Worm (Caenorhabditis elegans) whole organism, L4 larva: ENCODE measurements around the gene F09E10.6.

Experiments
- F44E2.7 ChIP-seq: fragments of 200-800 bp; sonication (Bioruptor generic); IDR thresholded peaks from 2 replicates; pipeline ENCODE4 v2.1.2; 2022; ENCODE audit warnings: missing genetic modification characterization, missing compliant biosample characterization
- R02D3.7 ChIP-seq: fragments of 150-350 bp; sonication (generic microtip); optimal IDR thresholded peaks from 3 replicates; lab custom pipeline; 2014; ENCODE audit warnings: missing biosample characterization, missing genetic modification characterization
- T20F7.1 ChIP-seq: fragments of 200-800 bp; sonication (Bioruptor generic); optimal IDR thresholded peaks from 2 replicates; lab custom pipeline; 2018; ENCODE audit warnings: mild to moderate bottlenecking, missing genetic modification characterization, missing compliant biosample characterization
- T26A8.4 ChIP-seq: fragments of 200-800 bp; sonication (Bioruptor generic); IDR thresholded peaks from 2 replicates; pipeline ENCODE4 v1.3.6; 2022; ENCODE audit warnings: missing genetic modification characterization, missing compliant biosample characterization
- Y105C5A.15 ChIP-seq: fragments of 200-800 bp; sonication (Bioruptor generic); IDR thresholded peaks from 2 replicates; pipeline ENCODE4 v1.3.6; 2022; ENCODE audit warnings: missing genetic modification characterization, missing compliant biosample characterization
- Y48G9A.11 ChIP-seq: fragments of 200-800 bp; sonication (Bioruptor generic); IDR thresholded peaks from 2 replicates; pipeline ENCODE4 v1.3.6; 2022; ENCODE audit warnings: missing genetic modification reagents, missing genetic modification characterization, missing compliant biosample characterization
- Y5F2A.4 ChIP-seq: fragments of 200-800 bp; sonication (Bioruptor generic); optimal IDR thresholded peaks from 2 replicates; lab custom pipeline; 2018; ENCODE audit warnings: mild to moderate bottlenecking, missing genetic modification characterization, missing compliant biosample characterization
- ZK546.5 ChIP-seq, 2 experiments: sonication (generic microtip); optimal IDR thresholded peaks; 2 replicates each; lab custom pipeline; 2017; ENCODE audit warnings: missing biosample characterization in 2 of 2, missing genetic modification characterization in 2 of 2
- aly-2 ChIP-seq: sonication (generic microtip); optimal IDR thresholded peaks from 2 replicates; lab custom pipeline; 2018; ENCODE audit warnings: missing biosample characterization, missing genetic modification characterization
- ama-1 ChIP-seq: fragments of 150-350 bp; optimal IDR thresholded peaks from 2 replicates; lab custom pipeline; 2014; ENCODE audit warnings: inconsistent platforms, mixed read lengths
- attf-4 ChIP-seq: sonication (generic microtip); optimal IDR thresholded peaks from 3 replicates; lab custom pipeline; 2017; ENCODE audit warnings: missing biosample characterization, missing genetic modification characterization
- ceh-32 ChIP-seq: sonication (generic microtip); optimal IDR thresholded peaks from 2 replicates; lab custom pipeline; 2016; ENCODE audit warnings: mild to moderate bottlenecking, missing genetic modification characterization, missing compliant biosample characterization; ENCODE audit not compliant: poor library complexity
- daf-12 ChIP-seq: fragments of 150-350 bp; optimal IDR thresholded peaks from 2 replicates; lab custom pipeline; 2014; ENCODE audit warnings: missing biosample characterization, missing genetic modification reagents, missing genetic modification characterization
- daf-8 ChIP-seq: fragments of 200-800 bp; sonication (Bioruptor generic); IDR thresholded peaks from 2 replicates; pipeline ENCODE4 v1.3.6; 2022; ENCODE audit warnings: missing genetic modification characterization, missing compliant biosample characterization
- dmd-8 ChIP-seq: fragments of 200-800 bp; sonication (Bioruptor generic); IDR thresholded peaks from 2 replicates; pipeline ENCODE4 v1.3.6; 2022; ENCODE audit warnings: missing genetic modification characterization, missing compliant biosample characterization
- dmd-9 ChIP-seq: fragments of 200-800 bp; sonication (Bioruptor generic); IDR thresholded peaks from 2 replicates; pipeline ENCODE4 v1.3.6; 2022; ENCODE audit warnings: missing genetic modification reagents, missing genetic modification characterization, missing compliant biosample characterization
- dpl-1 ChIP-seq: fragments of 150-350 bp; optimal IDR thresholded peaks from 2 replicates; lab custom pipeline; 2014; ENCODE audit warnings: missing biosample characterization, missing genetic modification reagents, missing genetic modification characterization
- egl-27 ChIP-seq: sonication (generic microtip); optimal IDR thresholded peaks from 3 replicates; lab custom pipeline; 2017; ENCODE audit warnings: missing biosample characterization, missing genetic modification reagents, missing genetic modification characterization
- fkh-10 ChIP-seq: fragments of 150-350 bp; optimal IDR thresholded peaks from 2 replicates; lab custom pipeline; 2014; ENCODE audit warnings: missing biosample characterization, missing genetic modification reagents, missing genetic modification characterization
- gei-8 ChIP-seq: fragments of 200-800 bp; sonication (Bioruptor generic); optimal IDR thresholded peaks from 2 replicates; lab custom pipeline; 2018; ENCODE audit warnings: mild to moderate bottlenecking, missing genetic modification characterization, missing compliant biosample characterization
- hlh-30 ChIP-seq: sonication (generic microtip); optimal IDR thresholded peaks from 2 replicates; lab custom pipeline; 2017; ENCODE audit warnings: antibody characterized with exemption, mild to moderate bottlenecking, missing genetic modification characterization, missing compliant biosample characterization; ENCODE audit not compliant: insufficient read depth
- hmg-1.1 ChIP-seq: fragments of 200-800 bp; sonication (Bioruptor generic); IDR thresholded peaks from 2 replicates; pipeline ENCODE4 v1.3.6; 2022; ENCODE audit warnings: missing genetic modification reagents, missing genetic modification characterization, missing compliant biosample characterization
- jun-1 ChIP-seq: fragments of 150-350 bp; optimal IDR thresholded peaks from 2 replicates; lab custom pipeline; 2014; ENCODE audit warnings: missing biosample characterization, missing genetic modification reagents, missing genetic modification characterization
- lin-13 ChIP-seq: fragments of 150-350 bp; optimal IDR thresholded peaks from 2 replicates; lab custom pipeline; 2014; ENCODE audit warnings: missing biosample characterization, missing genetic modification reagents, missing genetic modification characterization
- lin-38 ChIP-seq: fragments of 200-800 bp; sonication (Bioruptor generic); IDR thresholded peaks from 2 replicates; pipeline ENCODE4 v1.3.6; 2022; ENCODE audit warnings: missing genetic modification reagents, missing genetic modification characterization, missing compliant biosample characterization
- lin-39 ChIP-seq: fragments of 150-350 bp; optimal IDR thresholded peaks from 2 replicates; lab custom pipeline; 2014; ENCODE audit warnings: missing biosample characterization, missing genetic modification reagents, missing genetic modification characterization
- lir-3 ChIP-seq: sonication (generic microtip); optimal IDR thresholded peaks from 2 replicates; lab custom pipeline; 2016; ENCODE audit warnings: mild to moderate bottlenecking, missing genetic modification characterization, missing compliant biosample characterization
- mdl-1 ChIP-seq, 2 experiments: fragments of 150-350 bp in 1 of 2; sonication (generic microtip) in 1 of 2; optimal IDR thresholded peaks; 2 replicates each; lab custom pipeline; 2014 to 2017; ENCODE audit warnings: missing biosample characterization in 2 of 2, missing genetic modification characterization in 2 of 2
- mes-2 ChIP-seq: sonication (generic microtip); optimal IDR thresholded peaks from 2 replicates; lab custom pipeline; 2016; ENCODE audit warnings: missing genotype, mild to moderate bottlenecking, missing genetic modification characterization, missing compliant biosample characterization; ENCODE audit not compliant: poor library complexity, severe bottlenecking
- mxl-2 ChIP-seq: fragments of 200-800 bp; sonication (Bioruptor generic); conservative IDR thresholded peaks from 2 replicates; pipeline ENCODE4 v1.3.6; 2022; ENCODE audit warnings: missing genetic modification reagents, missing genetic modification characterization, missing compliant biosample characterization
- mxl-3 ChIP-seq: fragments of 200-800 bp; sonication (Bioruptor generic); optimal IDR thresholded peaks from 2 replicates; lab custom pipeline; 2018; ENCODE audit warnings: mild to moderate bottlenecking, missing genetic modification characterization, missing compliant biosample characterization
- nhr-11 ChIP-seq: fragments of 150-350 bp; optimal IDR thresholded peaks from 2 replicates; lab custom pipeline; 2014; ENCODE audit warnings: missing biosample characterization, missing genetic modification characterization
- nhr-28 ChIP-seq: fragments of 150-350 bp; optimal IDR thresholded peaks from 2 replicates; lab custom pipeline; 2014; ENCODE audit warnings: missing biosample characterization, missing genetic modification characterization
- nhr-41 ChIP-seq: fragments of 200-800 bp; sonication (Bioruptor generic); IDR thresholded peaks from 2 replicates; pipeline ENCODE4 v1.3.6; 2022; ENCODE audit warnings: missing genetic modification reagents, missing genetic modification characterization, missing compliant biosample characterization
- pha-4 ChIP-seq, 2 experiments: fragments of 150-350 bp in 1 of 2; fragments of 200-800 bp in 1 of 2; sonication (Bioruptor generic) in 1 of 2; IDR thresholded peaks in 1 of 2; optimal IDR thresholded peaks in 1 of 2; 2 replicates each; pipeline versions ENCODE4 v1.3.6 to Lab custom; 2014 to 2022; ENCODE audit warnings: missing genetic modification characterization in 2 of 2, missing genetic modification reagents in 2 of 2, missing biosample characterization in 1 of 2, missing compliant biosample characterization in 1 of 2
- pqm-1 ChIP-seq: sonication (generic microtip); optimal IDR thresholded peaks from 2 replicates; lab custom pipeline; 2017; ENCODE audit warnings: missing biosample characterization, missing genetic modification characterization
- rbr-2 ChIP-seq: sonication (generic microtip); optimal IDR thresholded peaks from 2 replicates; lab custom pipeline; 2016; ENCODE audit warnings: missing genotype, missing genetic modification characterization, missing compliant biosample characterization
- saeg-2 ChIP-seq: fragments of 200-800 bp; sonication (Bioruptor generic); IDR thresholded peaks from 2 replicates; pipeline ENCODE4 v1.3.6; 2022; ENCODE audit warnings: missing genetic modification reagents, missing genetic modification characterization, missing compliant biosample characterization
- sdz-12 ChIP-seq: fragments of 200-800 bp; sonication (Bioruptor generic); optimal IDR thresholded peaks from 2 replicates; lab custom pipeline; 2018; ENCODE audit warnings: mild to moderate bottlenecking, missing genetic modification characterization, missing compliant biosample characterization
- skn-1 ChIP-seq: fragments of 150-350 bp; optimal IDR thresholded peaks from 2 replicates; lab custom pipeline; 2014; ENCODE audit warnings: missing biosample characterization, missing genetic modification characterization
- snpc-1.2 ChIP-seq: fragments of 200-800 bp; sonication (Bioruptor generic); IDR thresholded peaks from 2 replicates; pipeline ENCODE4 v1.3.6; 2022; ENCODE audit warnings: missing genetic modification reagents, missing genetic modification characterization, missing compliant biosample characterization
- snpc-4 ChIP-seq: fragments of 150-350 bp; optimal IDR thresholded peaks from 2 replicates; lab custom pipeline; 2014; ENCODE audit warnings: missing biosample characterization, missing genetic modification characterization
- spr-3 ChIP-seq: fragments of 200-800 bp; sonication (Bioruptor generic); optimal IDR thresholded peaks from 2 replicates; lab custom pipeline; 2018; ENCODE audit warnings: mild to moderate bottlenecking, missing genetic modification characterization, missing compliant biosample characterization
- tra-1 ChIP-seq: fragments of 200-800 bp; sonication (Bioruptor generic); IDR thresholded peaks from 2 replicates; pipeline ENCODE4 v1.3.6; 2022; ENCODE audit warnings: missing genetic modification reagents, missing genetic modification characterization, missing compliant biosample characterization
- unc-62 ChIP-seq, 3 experiments: fragments of 150-350 bp in 1 of 3; sonication (generic microtip); optimal IDR thresholded peaks in 2 of 3; peaks in 1 of 3; 1 replicate in 1 of 3; 2 replicates in 2 of 3; lab custom pipeline; 2014 to 2017; ENCODE audit warnings: missing biosample characterization in 3 of 3, missing genetic modification characterization in 3 of 3, missing genetic modification reagents in 3 of 3, missing genotype in 1 of 3
- vab-7 ChIP-seq: fragments of 200-800 bp; sonication (Bioruptor generic); IDR thresholded peaks from 2 replicates; pipeline ENCODE4 v1.3.6; 2022; ENCODE audit warnings: missing genetic modification reagents, missing genetic modification characterization, missing compliant biosample characterization
- zag-1 ChIP-seq: fragments of 150-350 bp; optimal IDR thresholded peaks from 2 replicates; lab custom pipeline; 2014; ENCODE audit warnings: missing biosample characterization, missing genetic modification characterization
- zfp-3 ChIP-seq: fragments of 200-800 bp; sonication (Bioruptor generic); conservative IDR thresholded peaks from 2 replicates; pipeline ENCODE4 v1.3.6; 2022; ENCODE audit warnings: missing genetic modification reagents, missing genetic modification characterization, missing compliant biosample characterization
- zip-11 ChIP-seq: fragments of 200-800 bp; sonication (Bioruptor generic); IDR thresholded peaks from 2 replicates; pipeline ENCODE4 v1.3.6; 2022; ENCODE audit warnings: missing genetic modification characterization, missing compliant biosample characterization
- zip-2 ChIP-seq: fragments of 150-350 bp; optimal IDR thresholded peaks from 2 replicates; lab custom pipeline; 2014; ENCODE audit warnings: missing biosample characterization, missing genetic modification characterization
- ztf-7 ChIP-seq: fragments of 150-350 bp; optimal IDR thresholded peaks from 2 replicates; lab custom pipeline; 2014; ENCODE audit warnings: missing biosample characterization, missing genetic modification characterization

Gene F09E10.6

DNA sequence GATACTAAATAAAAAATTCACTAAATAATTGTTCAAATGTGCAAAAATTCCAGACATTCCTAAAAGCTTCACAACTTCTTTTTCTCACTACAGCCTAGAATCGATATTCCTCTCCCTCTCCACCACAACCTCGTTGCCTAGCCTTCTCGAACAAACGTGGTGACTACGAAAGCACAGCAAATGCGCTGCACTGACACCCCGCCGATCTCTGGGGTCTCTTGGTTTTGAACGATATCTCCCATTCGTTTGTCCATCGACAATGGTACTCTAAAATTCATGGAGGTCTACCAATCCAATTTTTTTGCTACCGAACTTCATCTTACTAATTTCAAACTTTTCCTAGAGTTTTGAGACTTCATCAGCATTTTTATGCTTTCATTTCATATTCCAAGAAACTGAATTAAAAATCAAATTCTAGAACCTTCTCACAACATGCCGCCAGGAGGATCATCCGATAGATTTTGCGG, 47.1 kb downstream of the F09E10.6 start, which contains the start of gene W05H7.1 (continued):
- no peak for TF ChIP-seq Y5F2A.4 (GFP tag; lab: Kevin White, UChicago)
- no peak for TF ChIP-seq lin-39 (tag; lab: Kevin White, UChicago)
- no peak for TF ChIP-seq pqm-1 (tag; lab: Kevin White, UChicago)
- peak; percentile 38 for TF ChIP-seq lin-38
- TF ChIP-seq gei-8 (GFP tag; lab: Kevin White, UChicago), result no peak
- TF ChIP-seq Y48G9A.11 (GFP tag; lab: Robert Waterston, UW), result no peak
- TF ChIP-seq nhr-41, result no peak
- TF ChIP-seq aly-2 (tag; lab: Kevin White, UChicago), result no peak
- no peak for TF ChIP-seq daf-12
- no peak for TF ChIP-seq lir-3 (tag; lab: Kevin White, UChicago)
- no peak for TF ChIP-seq zag-1 (tag; lab: Kevin White, UChicago)
- no peak for TF ChIP-seq jun-1
- TF ChIP-seq fkh-10 (GFP tag; lab: Kevin White, UChicago), result peak; percentile 4
- TF ChIP-seq sdz-12 (GFP tag; lab: Kevin White, UChicago), result no peak
- no peak for TF ChIP-seq vab-7 (GFP tag; lab: Robert Waterston, UW)
- TF ChIP-seq zip-11, result no peak
- TF ChIP-seq hlh-30 (tag; lab: Kevin White, UChicago), result peak; percentile 57
- TF ChIP-seq mxl-2 (GFP tag; lab: Robert Waterston, UW), result no peak
- no peak for TF ChIP-seq snpc-4 (tag; lab: Kevin White, UChicago)
- no peak for TF ChIP-seq T20F7.1 (GFP tag; lab: Kevin White, UChicago)
- TF ChIP-seq zip-2, result no peak
- peak in 1 of 2 experiments; percentile 18 for TF ChIP-seq mdl-1 (tag; optimal IDR thresholded peaks at IDR 0.05; lab: Kevin White, UChicago)
- TF ChIP-seq nhr-11 (tag; lab: Kevin White, UChicago), result peak; percentile 22
- TF ChIP-seq snpc-1.2 (GFP tag; lab: Robert Waterston, UW), result no peak
- TF ChIP-seq ZK546.5 (tag; optimal IDR thresholded peaks at IDR 0.05; lab: Kevin White, UChicago), result no peak
- peak; percentile 55 for TF ChIP-seq mes-2 (tag; lab: Kevin White, UChicago)
- TF ChIP-seq saeg-2 (GFP tag; lab: Robert Waterston, UW), result no peak
- no peak for TF ChIP-seq rbr-2 (tag; lab: Kevin White, UChicago)
- peak; percentile 41 for TF ChIP-seq nhr-28 (tag; lab: Kevin White, UChicago)
- no peak for TF ChIP-seq ceh-32
- peak in 1 of 2 experiments; percentile 98 for TF ChIP-seq unc-62 (GFP tag; optimal IDR thresholded peaks at IDR 0.05 in 1 of 2; lab: Kevin White, UChicago)
- no peak for TF ChIP-seq unc-62 (tag; optimal IDR thresholded peaks at IDR 0.05; lab: Kevin White, UChicago)
- TF ChIP-seq tra-1, result no peak
- TF ChIP-seq T26A8.4 (GFP tag; lab: Robert Waterston, UW), result no peak
- TF ChIP-seq attf-4 (tag; lab: Kevin White, UChicago), result no peak
- TF ChIP-seq R02D3.7 (tag; lab: Kevin White, UChicago), result no peak
- no peak for TF ChIP-seq dpl-1 (GFP tag; lab: Kevin White, UChicago)
- no peak for TF ChIP-seq lin-13 (GFP tag; lab: Kevin White, UChicago)
- no peak for TF ChIP-seq pha-4 (GFP tag; IDR thresholded peaks at IDR 0.05; lab: Robert Waterston, UW)
- TF ChIP-seq pha-4 (tag; optimal IDR thresholded peaks at IDR 0.05; lab: Kevin White, UChicago), result no peak
- TF ChIP-seq dmd-8, result no peak
- peak; percentile 61 for TF ChIP-seq hmg-1.1 (GFP tag; lab: Robert Waterston, UW)
- TF ChIP-seq mxl-3 (GFP tag; lab: Kevin White, UChicago), result peak; percentile 56
- no peak for TF ChIP-seq zfp-3 (GFP tag; lab: Robert Waterston, UW)
- TF ChIP-seq egl-27 (tag; lab: Kevin White, UChicago), result no peak
- TF ChIP-seq Y105C5A.15 (GFP tag; lab: Robert Waterston, UW), result no peak
- no peak for TF ChIP-seq dmd-9 (GFP tag; lab: Robert Waterston, UW)
- TF ChIP-seq ama-1, result no peak
- TF ChIP-seq spr-3, result no peak
- TF ChIP-seq skn-1 (tag; lab: Kevin White, UChicago), result no peak
- no peak for TF ChIP-seq ztf-7 (tag; lab: Kevin White, UChicago)
- no peak for TF ChIP-seq F44E2.7 (GFP tag; lab: Robert Waterston, UW)
- no peak for TF ChIP-seq daf-8 (GFP tag; lab: Robert Waterston, UW)
